Fruit fly (Drosophila melanogaster): ENCODE results near the gene CG11911.

The CG11911 gene

dm6 chr2L:285596-286023 is 35.4 kb downstream of the CG11911 start (continued):
- no peak for TF ChIP-seq Sox15 (GFP tag; optimal IDR thresholded peaks at IDR 0.05)
- peak; percentile 45 for TF ChIP-seq topi (GFP tag; optimal IDR thresholded peaks at IDR 0.05)
- TF ChIP-seq Eip78C (GFP tag), result peak; percentile 78
- no peak for TF ChIP-seq net (GFP tag; optimal IDR thresholded peaks at IDR 0.05)
- TF ChIP-seq CG10631 (GFP tag; optimal IDR thresholded peaks at IDR 0.05), result peak; percentile 60
- no peak for TF ChIP-seq CG4318 (GFP tag; optimal IDR thresholded peaks at IDR 0.05)
- TF ChIP-seq Eip75B (GFP tag; optimal IDR thresholded peaks at IDR 0.05), result peak; percentile 56
- no peak for TF ChIP-seq CG6792 (GFP tag; optimal IDR thresholded peaks at IDR 0.05)
- no peak for TF ChIP-seq CG8319 (GFP tag; optimal IDR thresholded peaks at IDR 0.05)
- TF ChIP-seq CG10669 (GFP tag; optimal IDR thresholded peaks at IDR 0.05), result peak; percentile 8
- TF ChIP-seq svp (GFP tag), result peak; percentile 27
- no peak for TF ChIP-seq dac (GFP tag; optimal IDR thresholded peaks at IDR 0.05)
- TF ChIP-seq CG8119 (GFP tag; IDR thresholded peaks at IDR 0.05), result no peak
- no peak for TF ChIP-seq CG6276 (GFP tag; optimal IDR thresholded peaks at IDR 0.05)
- TF ChIP-seq CG6854 (GFP tag; optimal IDR thresholded peaks at IDR 0.05), result peak; percentile 60
- no peak for TF ChIP-seq fd59A (GFP tag; optimal IDR thresholded peaks at IDR 0.05)
- peak; percentile 35 for TF ChIP-seq CG34406 (GFP tag; optimal IDR thresholded peaks at IDR 0.05)
- peak; percentile 65 for TF ChIP-seq Met (GFP tag; optimal IDR thresholded peaks at IDR 0.05)
- no peak for TF ChIP-seq fd85E (GFP tag; optimal IDR thresholded peaks at IDR 0.05)
- no peak for TF ChIP-seq ss (GFP tag; optimal IDR thresholded peaks at IDR 0.05)
- no peak for TF ChIP-seq CG11762 (GFP tag; optimal IDR thresholded peaks at IDR 0.05; ENCODE audit: insufficient read depth)
- TF ChIP-seq Hr4 (GFP tag; optimal IDR thresholded peaks at IDR 0.05), result no peak
- TF ChIP-seq CG9139 (GFP tag; optimal IDR thresholded peaks at IDR 0.05), result peak; percentile 42
- no peak for TF ChIP-seq CG6808 (GFP tag; optimal IDR thresholded peaks at IDR 0.05)
- peak; percentile 20 for TF ChIP-seq Hr39 (GFP tag; optimal IDR thresholded peaks at IDR 0.05)
- TF ChIP-seq cyc (GFP tag; optimal IDR thresholded peaks at IDR 0.05), result peak; percentile 39
- no peak for TF ChIP-seq Eip93F (GFP tag; optimal IDR thresholded peaks at IDR 0.05)
- no peak for TF ChIP-seq spab (GFP tag; optimal IDR thresholded peaks at IDR 0.05)
- no peak for TF ChIP-seq Lpt (GFP tag; optimal IDR thresholded peaks at IDR 0.05)
- TF ChIP-seq esn (GFP tag; optimal IDR thresholded peaks at IDR 0.05), result peak; percentile 61
- peak; percentile 31 for TF ChIP-seq Ets96B (tag; optimal IDR thresholded peaks at IDR 0.05)
- TF ChIP-seq CG7368 (GFP tag; optimal IDR thresholded peaks at IDR 0.05), result no peak
- no peak for TF ChIP-seq CG11902 (GFP tag; optimal IDR thresholded peaks at IDR 0.05)
- peak; percentile 17 for TF ChIP-seq CG3032 (tag; optimal IDR thresholded peaks at IDR 0.05)
- peak; percentile 52 for TF ChIP-seq CG31627 (GFP tag; optimal IDR thresholded peaks at IDR 0.05)
- TF ChIP-seq OdsH (GFP tag; optimal IDR thresholded peaks at IDR 0.05), result peak; percentile 42

dm6 chr2L:283071-283482 is 38.0 kb downstream of the CG11911 start, which contains the start of gene CG11601:
TSS of gene CG11601 (minus strand) at chr2L:283269.
- TF ChIP-seq ss (GFP tag; optimal IDR thresholded peaks at IDR 0.05) (peak in 1 of 2 experiments; percentile 31), net (GFP tag; optimal IDR thresholded peaks at IDR 0.05) (no peak), Hr4 (GFP tag; optimal IDR thresholded peaks at IDR 0.05) (no peak), CG9139 (GFP tag; optimal IDR thresholded peaks at IDR 0.05) (peak; percentile 43), Sox15 (GFP tag; optimal IDR thresholded peaks at IDR 0.05) (no peak), CG32006 (GFP tag; optimal IDR thresholded peaks at IDR 0.05) (no peak), svp (GFP tag) (peak; percentile 85), CG4318 (GFP tag; optimal IDR thresholded peaks at IDR 0.05) (no peak), OdsH (GFP tag; optimal IDR thresholded peaks at IDR 0.05) (no peak), achi (GFP tag; optimal IDR thresholded peaks at IDR 0.05) (no peak), CG11294 (GFP tag; IDR thresholded peaks at IDR 0.05) (no peak), CG15336 (GFP tag; IDR thresholded peaks at IDR 0.05) (no peak), CG6163 (GFP tag; IDR thresholded peaks at IDR 0.05) (peak; percentile 45; the same call in 2 of the 3 replicates), Met (GFP tag; optimal IDR thresholded peaks at IDR 0.05) (no peak), salr (GFP tag; optimal IDR thresholded peaks at IDR 0.05) (peak in 1 of 2 experiments; percentile 7), CG16779 (tag; optimal IDR thresholded peaks at IDR 0.05) (no peak), lz (GFP tag; optimal IDR thresholded peaks at IDR 0.05) (peak; percentile 48), topi (GFP tag; optimal IDR thresholded peaks at IDR 0.05) (peak; percentile 37), Hr39 (GFP tag; optimal IDR thresholded peaks at IDR 0.05) (no peak), CG11902 (GFP tag; optimal IDR thresholded peaks at IDR 0.05) (no peak), Lpt (GFP tag; optimal IDR thresholded peaks at IDR 0.05) (no peak), Eip78C (GFP tag) (peak; percentile 69), CG3032 (tag; optimal IDR thresholded peaks at IDR 0.05) (peak; percentile 41), esn (GFP tag; optimal IDR thresholded peaks at IDR 0.05) (peak; percentile 61), Smox (GFP tag; optimal IDR thresholded peaks at IDR 0.05) (no peak), CG8632 (GFP tag; optimal IDR thresholded peaks at IDR 0.05) (no peak), CG7368 (GFP tag; optimal IDR thresholded peaks at IDR 0.05) (no peak), CG34406 (GFP tag; optimal IDR thresholded peaks at IDR 0.05) (no peak), CG6792 (GFP tag; optimal IDR thresholded peaks at IDR 0.05) (no peak), CG10631 (GFP tag; optimal IDR thresholded peaks at IDR 0.05) (no peak), CG31627 (GFP tag; optimal IDR thresholded peaks at IDR 0.05) (peak; percentile 28), dac (GFP tag; optimal IDR thresholded peaks at IDR 0.05) (no peak), Blimp-1 (GFP tag; optimal IDR thresholded peaks at IDR 0.05) (peak; percentile 71), Hr38 (GFP tag; optimal IDR thresholded peaks at IDR 0.05) (no peak)
